Worm (Caenorhabditis elegans) whole organism, L4/young adult: Measurements from ENCODE around the gene ugt-11.

Experiments used
- W03F9.2 ChIP-seq: fragments of 150-350 bp; optimal IDR thresholded peaks from 2 replicates; lab custom pipeline; 2014; ENCODE audit warnings: missing biosample characterization, missing genetic modification characterization
- dao-5 ChIP-seq: sonication (generic microtip); optimal IDR thresholded peaks from 2 replicates; lab custom pipeline; 2016; ENCODE audit warnings: missing genotype, missing genetic modification characterization, moderate library complexity, missing compliant biosample characterization

- no peak for TF ChIP-seq dao-5
- TF ChIP-seq W03F9.2 = no peak
Measured at ce11 chrV:4867535-4867934, 27.3 kb downstream of the ugt-11 start.
